Worm (Caenorhabditis elegans) whole organism, L3 larva: ENCODE data around the gene ZK813.1.
A peak's percentile ranks its signal among the peaks of the same experiment; 100 is the strongest.

ENCODE experiments used
- R02D3.7 ChIP-seq: fragments of 150-350 bp; optimal IDR thresholded peaks from 2 replicates; lab custom pipeline; 2014; ENCODE audit warnings: missing biosample characterization, missing genetic modification characterization
- ZK546.5 ChIP-seq: sonication (generic microtip); optimal IDR thresholded peaks from 2 replicates; lab custom pipeline; 2017; ENCODE audit warnings: missing biosample characterization, missing genetic modification characterization
- aly-2 ChIP-seq: fragments of 150-350 bp; optimal IDR thresholded peaks from 2 replicates; lab custom pipeline; 2014; ENCODE audit warnings: missing biosample characterization, missing genetic modification characterization
- ama-1 ChIP-seq: fragments of 150-350 bp; optimal IDR thresholded peaks from 2 replicates; lab custom pipeline; 2018
- ceh-16 ChIP-seq: sonication (generic microtip); optimal IDR thresholded peaks from 2 replicates; lab custom pipeline; 2017; ENCODE audit warnings: missing biosample characterization, missing genetic modification characterization
- ceh-9 ChIP-seq: sonication (generic microtip); optimal IDR thresholded peaks from 2 replicates; lab custom pipeline; 2018; ENCODE audit warnings: missing biosample characterization, missing genetic modification characterization
- daf-12 ChIP-seq: fragments of 150-350 bp; optimal IDR thresholded peaks from 2 replicates; lab custom pipeline; 2014; ENCODE audit warnings: missing biosample characterization, missing genetic modification reagents, missing genetic modification characterization
- egl-5 ChIP-seq: fragments of 150-350 bp; optimal IDR thresholded peaks from 2 replicates; lab custom pipeline; 2017; ENCODE audit warnings: missing biosample characterization, missing genetic modification reagents, missing genetic modification characterization, inconsistent platforms
- elt-1 ChIP-seq: fragments of 150-350 bp; optimal IDR thresholded peaks from 2 replicates; lab custom pipeline; 2014; ENCODE audit warnings: missing biosample characterization, missing genetic modification characterization
- elt-2 ChIP-seq: sonication (generic microtip); optimal IDR thresholded peaks from 2 replicates; lab custom pipeline; 2016; ENCODE audit warnings: missing genetic modification reagents, mild to moderate bottlenecking, missing genetic modification characterization, missing compliant biosample characterization
- elt-3 ChIP-seq, 3 experiments: fragments of 150-350 bp in 1 of 3; sonication (generic microtip) in 2 of 3; optimal IDR thresholded peaks; 2 replicates in 2 of 3; 4 replicates in 1 of 3; lab custom pipeline; 2014 to 2017; ENCODE audit warnings: missing biosample characterization in 3 of 3, missing genetic modification characterization in 3 of 3
- fkh-10 ChIP-seq: sonication (generic microtip); optimal IDR thresholded peaks from 2 replicates; lab custom pipeline; 2017; ENCODE audit warnings: missing biosample characterization, missing genetic modification reagents, missing genetic modification characterization
- fkh-2 ChIP-seq: fragments of 150-350 bp; optimal IDR thresholded peaks from 2 replicates; lab custom pipeline; 2014; ENCODE audit warnings: missing biosample characterization, missing genetic modification reagents, missing genetic modification characterization
- jun-1 ChIP-seq: fragments of 150-350 bp; optimal IDR thresholded peaks from 2 replicates; lab custom pipeline; 2014; ENCODE audit warnings: missing biosample characterization, missing genetic modification reagents, missing genetic modification characterization
- lin-15B ChIP-seq: fragments of 150-350 bp; optimal IDR thresholded peaks from 2 replicates; lab custom pipeline; 2014; ENCODE audit warnings: missing biosample characterization, missing genetic modification characterization
- lin-39 ChIP-seq: fragments of 150-350 bp; optimal IDR thresholded peaks from 2 replicates; lab custom pipeline; 2018; ENCODE audit warnings: missing biosample characterization, missing genetic modification reagents, missing genetic modification characterization
- lsy-12 ChIP-seq: sonication (generic microtip); optimal IDR thresholded peaks from 2 replicates; lab custom pipeline; 2016; ENCODE audit warnings: mild to moderate bottlenecking, missing genetic modification characterization, missing compliant biosample characterization
- nhr-12 ChIP-seq: fragments of 150-350 bp; optimal IDR thresholded peaks from 2 replicates; lab custom pipeline; 2014; ENCODE audit warnings: missing biosample characterization, missing genetic modification characterization
- nhr-23 ChIP-seq: fragments of 150-350 bp; optimal IDR thresholded peaks from 2 replicates; lab custom pipeline; 2014; ENCODE audit warnings: missing biosample characterization, missing genetic modification reagents, missing genetic modification characterization
- nhr-237 ChIP-seq: fragments of 150-350 bp; optimal IDR thresholded peaks from 2 replicates; lab custom pipeline; 2014; ENCODE audit warnings: missing biosample characterization, missing genetic modification characterization
- nhr-28 ChIP-seq: fragments of 150-350 bp; optimal IDR thresholded peaks from 2 replicates; lab custom pipeline; 2014; ENCODE audit warnings: missing biosample characterization, missing genetic modification characterization
- nhr-43 ChIP-seq: sonication (generic microtip); optimal IDR thresholded peaks from 2 replicates; lab custom pipeline; 2016; ENCODE audit warnings: mild to moderate bottlenecking, missing genetic modification characterization, missing compliant biosample characterization; ENCODE audit not compliant: poor library complexity, severe bottlenecking
- nhr-67 ChIP-seq: fragments of 150-350 bp; optimal IDR thresholded peaks from 2 replicates; lab custom pipeline; 2014; ENCODE audit warnings: missing biosample characterization, missing genetic modification characterization
- nhr-76 ChIP-seq: fragments of 150-350 bp; sonication (generic microtip); optimal IDR thresholded peaks from 5 replicates; lab custom pipeline; 2014; ENCODE audit warnings: missing biosample characterization, missing genetic modification characterization
- pqm-1 ChIP-seq: fragments of 150-350 bp; optimal IDR thresholded peaks from 2 replicates; lab custom pipeline; 2017; ENCODE audit warnings: missing biosample characterization, missing genetic modification characterization, inconsistent platforms
- sea-2 ChIP-seq: fragments of 150-350 bp; sonication (generic microtip); optimal IDR thresholded peaks from 4 replicates; lab custom pipeline; 2014; ENCODE audit warnings: missing biosample characterization, missing genetic modification reagents, missing genetic modification characterization
- snpc-4 ChIP-seq: fragments of 150-350 bp; optimal IDR thresholded peaks from 2 replicates; lab custom pipeline; 2014; ENCODE audit warnings: missing biosample characterization, missing genetic modification characterization
- tbx-2 ChIP-seq: sonication (generic microtip); optimal IDR thresholded peaks from 2 replicates; lab custom pipeline; 2016; ENCODE audit warnings: mild to moderate bottlenecking, missing genetic modification characterization, missing compliant biosample characterization
- unc-39 ChIP-seq: sonication (generic microtip); optimal IDR thresholded peaks from 4 replicates; lab custom pipeline; 2017; ENCODE audit warnings: missing biosample characterization, missing genetic modification characterization
- unc-62 ChIP-seq: fragments of 150-350 bp; sonication (generic microtip); optimal IDR thresholded peaks from 4 replicates; lab custom pipeline; 2014; ENCODE audit warnings: missing biosample characterization, missing genetic modification reagents, missing genetic modification characterization

ZK813.1 gene

ce11 chrX:3419084-3419483, 27.0 kb upstream of the ZK813.1 start, which contains the start of gene C04F6.7:
C04F6.7 (minus strand) TSS chrX:3419184.
- TF ChIP-seq nhr-28 (tag; lab: Kevin White, UChicago), result no peak
- no peak for TF ChIP-seq nhr-67 (tag; lab: Kevin White, UChicago)
- no peak for TF ChIP-seq unc-62 (GFP tag; lab: Kevin White, UChicago)
- no peak for TF ChIP-seq tbx-2 (tag; lab: Kevin White, UChicago)
- no peak for TF ChIP-seq aly-2 (tag; lab: Kevin White, UChicago)
- TF ChIP-seq elt-1, result no peak
- TF ChIP-seq R02D3.7 (tag; lab: Kevin White, UChicago), result no peak
- no peak for TF ChIP-seq ceh-9 (tag; lab: Kevin White, UChicago)
- no peak for TF ChIP-seq nhr-12 (tag; lab: Kevin White, UChicago)
- TF ChIP-seq elt-3 (tag; optimal IDR thresholded peaks at IDR 0.05; lab: Kevin White, UChicago), result no peak
- no peak for TF ChIP-seq snpc-4 (tag; lab: Kevin White, UChicago)
- no peak for TF ChIP-seq lin-39
- TF ChIP-seq pqm-1 (tag; lab: Kevin White, UChicago), result no peak
- TF ChIP-seq fkh-2 (tag; lab: Kevin White, UChicago), result no peak
- no peak for TF ChIP-seq fkh-10
- no peak for TF ChIP-seq ZK546.5
- no peak for TF ChIP-seq lsy-12 (tag; lab: Kevin White, UChicago)
- no peak for TF ChIP-seq egl-5
- TF ChIP-seq daf-12 (tag; lab: Kevin White, UChicago), result no peak

ce11 chrX:3424516-3424915, 21.6 kb upstream of the ZK813.1 start, which contains the start of gene ZK813.6:
ZK813.6 (plus strand) TSS chrX:3424816.
- TF ChIP-seq pqm-1 (tag; lab: Kevin White, UChicago) (no peak), nhr-43 (tag; lab: Kevin White, UChicago) (no peak), fkh-10 (no peak), snpc-4 (tag; lab: Kevin White, UChicago) (no peak), aly-2 (tag; lab: Kevin White, UChicago) (no peak), ceh-9 (tag; lab: Kevin White, UChicago) (no peak), lin-15B (tag; lab: Kevin White, UChicago) (no peak), elt-2 (tag; lab: Kevin White, UChicago) (no peak)

- TF ChIP-seq fkh-10 (peak; percentile 35), unc-39 (tag; lab: Kevin White, UChicago) (no peak), lin-15B (tag; lab: Kevin White, UChicago) (no peak), nhr-237 (tag; lab: Kevin White, UChicago) (no peak)
These were observed 17.0 kb upstream of the ZK813.1 start for ce11 chrX:3429122-3429521.

- TF ChIP-seq elt-3 (tag; optimal IDR thresholded peaks at IDR 0.05; lab: Kevin White, UChicago) (no peak), tbx-2 (tag; lab: Kevin White, UChicago) (no peak), daf-12 (tag; lab: Kevin White, UChicago) (no peak), fkh-2 (tag; lab: Kevin White, UChicago) (no peak), ceh-16 (tag; lab: Kevin White, UChicago) (no peak)
These were observed 16.1 kb upstream of the ZK813.1 start, which contains the start of gene ZK813.4 for ce11 chrX:3430020-3430419. ZK813.4 (minus strand) TSS chrX:3430120.

DNA sequence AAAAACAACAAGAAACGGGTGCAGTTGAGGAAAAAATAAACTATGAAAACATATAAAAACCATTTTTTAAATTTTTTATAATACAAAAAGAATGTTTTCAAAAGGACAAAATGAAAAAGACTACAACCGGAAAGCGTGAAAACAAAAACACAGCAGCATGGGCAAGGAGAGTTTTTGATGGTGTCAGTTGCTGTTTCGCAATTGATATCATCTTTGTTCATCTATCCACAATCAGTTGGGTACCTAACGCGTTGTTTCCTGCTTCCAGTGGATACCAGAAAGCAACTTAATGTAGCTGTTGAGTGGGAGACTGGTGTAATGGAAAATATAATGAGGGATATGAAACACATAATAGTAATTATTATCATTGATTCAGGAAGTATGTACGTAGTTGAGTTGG, 6.3 kb upstream of the ZK813.1 start:
- no peak for TF ChIP-seq sea-2
- TF ChIP-seq ceh-16 (tag; lab: Kevin White, UChicago), result no peak
- no peak for TF ChIP-seq nhr-23 (tag; lab: Kevin White, UChicago)
- TF ChIP-seq aly-2 (tag; lab: Kevin White, UChicago), result no peak
- no peak for TF ChIP-seq jun-1
- TF ChIP-seq ama-1, result no peak
- no peak for TF ChIP-seq nhr-76 (tag; lab: Kevin White, UChicago)
- TF ChIP-seq egl-5, result no peak
- no peak for TF ChIP-seq ceh-9 (tag; lab: Kevin White, UChicago)
- no peak for TF ChIP-seq nhr-67 (tag; lab: Kevin White, UChicago)
- no peak for TF ChIP-seq elt-2 (tag; lab: Kevin White, UChicago)
- TF ChIP-seq snpc-4 (tag; lab: Kevin White, UChicago), result no peak
- no peak for TF ChIP-seq fkh-2 (tag; lab: Kevin White, UChicago)
- TF ChIP-seq, all 47 proteins: peak for 0

DNA sequence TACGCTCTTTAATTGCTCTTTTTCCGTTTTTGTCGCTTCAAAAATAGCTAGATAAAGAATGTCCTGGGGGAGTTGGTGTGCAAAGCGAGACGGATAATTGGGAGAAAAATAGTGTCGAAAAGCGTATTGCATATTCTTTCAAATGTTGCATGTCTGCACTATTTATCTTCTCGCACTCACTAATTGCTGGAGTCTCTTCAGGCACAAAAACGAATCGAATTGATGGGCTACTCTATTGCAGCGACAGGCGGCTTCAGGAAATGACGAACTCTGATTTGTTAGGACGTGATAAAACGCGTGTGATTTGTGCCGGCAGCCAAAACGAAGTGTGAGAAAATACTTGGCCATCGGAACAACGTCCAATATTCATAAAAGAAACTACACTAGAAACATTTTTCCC, 5.8 kb upstream of the ZK813.1 start:
- TF ChIP-seq lin-39 (peak; percentile 59), ZK546.5 (no peak)
